Worm (Caenorhabditis elegans): ENCODE results near the gene fbxb-76.

DNA sequence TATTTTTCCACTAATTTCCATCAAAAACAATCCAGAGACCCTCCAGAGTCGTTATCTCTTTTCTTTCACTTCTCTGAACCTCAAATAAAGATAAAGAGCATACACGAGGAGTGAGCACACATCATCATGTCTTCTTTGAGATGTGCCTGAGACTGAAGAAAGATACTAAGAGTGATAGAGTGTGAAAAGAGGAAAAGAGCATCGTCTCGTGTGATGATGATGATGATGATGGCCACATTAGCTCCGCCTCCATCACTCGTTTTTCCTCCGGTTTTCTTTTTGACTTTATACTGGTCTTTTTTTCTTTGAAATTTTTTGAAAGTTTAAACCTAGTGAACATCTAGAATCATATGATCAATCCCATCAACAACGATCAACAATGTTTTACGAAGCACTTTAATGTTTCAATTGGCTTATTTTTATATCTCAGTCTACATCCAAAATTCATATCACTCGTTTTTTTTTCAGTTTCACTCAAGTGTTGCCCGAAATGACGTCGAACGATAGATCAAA lies 25.2 kb downstream of the fbxb-76 start, which contains the start of gene T01G1.2:
- no peak for TF ChIP-seq sox-4 (tag; optimal IDR thresholded peaks at IDR 0.05)
- TF ChIP-seq hlh-15 (tag; optimal IDR thresholded peaks at IDR 0.05), result no peak
